Worm (Caenorhabditis elegans): ENCODE results near the gene acd-4.

Gene acd-4

DNA sequence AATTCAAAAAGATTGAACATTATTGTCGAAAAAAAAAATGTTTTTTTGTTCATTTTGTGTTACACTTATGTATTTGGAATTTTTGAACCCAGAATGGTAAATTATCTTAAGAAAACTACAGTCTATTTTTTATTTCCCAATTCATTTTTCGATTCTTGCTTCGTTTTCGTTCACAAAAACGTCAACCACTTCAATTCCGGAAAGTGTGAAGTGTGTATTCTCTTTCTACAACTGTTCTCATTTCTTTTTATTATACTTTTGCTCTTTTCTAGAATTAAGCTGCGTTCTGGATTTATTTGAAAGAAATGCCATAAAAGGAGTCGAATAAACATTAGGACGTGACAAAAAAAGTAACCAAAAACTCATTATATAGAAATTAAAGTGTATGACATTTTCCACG is 15.7 kb upstream of the acd-4 start, which contains the start of gene F41E6.1:
F41E6.1 (plus strand) TSS at position 301 of the 400 bp plus-strand sequence.
- no peak for TF ChIP-seq sem-4 (tag; optimal IDR thresholded peaks at IDR 0.05)
- TF ChIP-seq ztf-1 (GFP tag; conservative IDR thresholded peaks at IDR 0.05): no peak
- TF ChIP-seq ztf-11 (tag; optimal IDR thresholded peaks at IDR 0.05): no peak

ce11 chrV:8623754-8624153 is 14.3 kb upstream of the acd-4 start, which contains the start of gene F41E6.17:
F41E6.17 (plus strand) TSS chrV:8624101.
- TF ChIP-seq ceh-82 (tag; optimal IDR thresholded peaks at IDR 0.05) (no peak), nhr-23 (tag; optimal IDR thresholded peaks at IDR 0.05) (no peak), nhr-129 (tag; optimal IDR thresholded peaks at IDR 0.05) (no peak), unc-55 (GFP tag; optimal IDR thresholded peaks at IDR 0.05) (peak; percentile 10), mab-5 (tag; optimal IDR thresholded peaks at IDR 0.05) (no peak)

- no peak for TF ChIP-seq nhr-21 (tag; optimal IDR thresholded peaks at IDR 0.05)
- no peak for TF ChIP-seq nhr-12 (tag; optimal IDR thresholded peaks at IDR 0.05)
- no peak for TF ChIP-seq ceh-82 (tag; optimal IDR thresholded peaks at IDR 0.05)
- no peak for TF ChIP-seq nhr-129 (tag; optimal IDR thresholded peaks at IDR 0.05)
- no peak for TF ChIP-seq sem-4 (tag; optimal IDR thresholded peaks at IDR 0.05)
- TF ChIP-seq lsy-2 (tag; optimal IDR thresholded peaks at IDR 0.05): no peak
- TF ChIP-seq mab-5 (tag; optimal IDR thresholded peaks at IDR 0.05): no peak
- TF ChIP-seq snpc-4 (tag; optimal IDR thresholded peaks at IDR 0.05): no peak
- no peak for TF ChIP-seq lin-39 (tag; optimal IDR thresholded peaks at IDR 0.05)
- no peak for TF ChIP-seq zag-1 (tag; optimal IDR thresholded peaks at IDR 0.05)
- TF ChIP-seq sma-9 (GFP tag; optimal IDR thresholded peaks at IDR 0.05): no peak
- TF ChIP-seq sma-9 (tag; optimal IDR thresholded peaks at IDR 0.05): no peak
- no peak for TF ChIP-seq gmeb-1 (tag; optimal IDR thresholded peaks at IDR 0.05)
- no peak for TF ChIP-seq peb-1 (tag; optimal IDR thresholded peaks at IDR 0.05)
- TF ChIP-seq ztf-1 (GFP tag; conservative IDR thresholded peaks at IDR 0.05): no peak
These were observed 11.6 kb upstream of the acd-4 start for ce11 chrV:8626406-8626805.

- TF ChIP-seq sma-9 (GFP tag; optimal IDR thresholded peaks at IDR 0.05) (no peak), sma-9 (tag; optimal IDR thresholded peaks at IDR 0.05) (no peak), sem-4 (tag; optimal IDR thresholded peaks at IDR 0.05) (no peak), nhr-237 (tag; optimal IDR thresholded peaks at IDR 0.05) (no peak), nhr-21 (tag; optimal IDR thresholded peaks at IDR 0.05) (no peak), ztf-11 (tag; optimal IDR thresholded peaks at IDR 0.05) (no peak), nhr-11 (tag; optimal IDR thresholded peaks at IDR 0.05) (no peak), ztf-1 (GFP tag; conservative IDR thresholded peaks at IDR 0.05) (no peak), sma-3 (GFP tag; optimal IDR thresholded peaks at IDR 0.05) (no peak), ceh-16 (tag; optimal IDR thresholded peaks at IDR 0.05) (no peak), mab-5 (tag; optimal IDR thresholded peaks at IDR 0.05) (no peak), elt-1 (tag; optimal IDR thresholded peaks at IDR 0.05) (no peak), nhr-25 (tag; optimal IDR thresholded peaks at IDR 0.05) (no peak), alr-1 (tag; optimal IDR thresholded peaks at IDR 0.05) (no peak)
These were observed 10.4 kb upstream of the acd-4 start for ce11 chrV:8627580-8627979.

DNA sequence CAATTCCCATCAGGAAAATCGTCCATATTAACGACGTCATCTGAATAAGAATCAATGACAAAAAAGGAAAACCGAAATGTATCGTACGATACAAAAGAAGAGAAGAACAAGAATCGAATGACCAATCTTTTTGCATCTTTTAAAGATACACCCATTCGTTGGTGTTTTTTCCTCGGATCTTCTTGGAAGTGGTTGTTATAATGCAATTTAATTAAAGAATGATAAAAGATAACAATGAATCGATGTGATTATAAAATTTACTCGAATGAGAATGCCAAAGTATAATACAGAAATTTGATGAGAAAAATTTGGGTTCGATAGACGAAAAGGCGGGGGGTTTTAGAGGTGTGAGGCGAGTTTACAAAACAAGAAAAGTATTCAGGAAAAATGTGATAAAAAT is 9.0 kb upstream of the acd-4 start, which contains the start of gene F41E6.12:
F41E6.12 (minus strand) TSS at position 101 of the 400 bp plus-strand sequence.
- TF ChIP-seq sma-3 (GFP tag; optimal IDR thresholded peaks at IDR 0.05) (no peak), nhr-6 (tag; optimal IDR thresholded peaks at IDR 0.05) (no peak)

ce11 chrV:8631277-8631765 is 6.7 kb upstream of the acd-4 start, which contains the start of gene atg-18:
atg-18 (minus strand) TSS chrV:8631327.
- TF ChIP-seq nhr-129 (tag; optimal IDR thresholded peaks at IDR 0.05) (peak; percentile 84), alr-1 (tag; optimal IDR thresholded peaks at IDR 0.05) (no peak), nhr-77 (tag; optimal IDR thresholded peaks at IDR 0.05) (no peak), sma-3 (GFP tag; optimal IDR thresholded peaks at IDR 0.05) (peak; percentile 71), R02D3.7 (tag; optimal IDR thresholded peaks at IDR 0.05) (no peak), lin-13 (GFP tag; optimal IDR thresholded peaks at IDR 0.05) (peak; percentile 63), mbf-1 (tag; optimal IDR thresholded peaks at IDR 0.05) (no peak), C34F6.9 (tag; optimal IDR thresholded peaks at IDR 0.05) (peak; percentile 73), ZK546.5 (tag; optimal IDR thresholded peaks at IDR 0.05) (no peak), elt-3 (tag; optimal IDR thresholded peaks at IDR 0.05) (no peak), nhr-10 (tag; optimal IDR thresholded peaks at IDR 0.05) (no peak), F13H6.1 (tag; optimal IDR thresholded peaks at IDR 0.05) (peak; percentile 70), nhr-11 (tag; optimal IDR thresholded peaks at IDR 0.05) (no peak), ceh-82 (tag; optimal IDR thresholded peaks at IDR 0.05) (no peak), nhr-25 (tag; optimal IDR thresholded peaks at IDR 0.05) (no peak), unc-62 (GFP tag; optimal IDR thresholded peaks at IDR 0.05) (peak; percentile 9), aly-2 (tag; optimal IDR thresholded peaks at IDR 0.05) (no peak), ama-1 (optimal IDR thresholded peaks at IDR 0.05) (peak; percentile 6), egl-27 (tag; optimal IDR thresholded peaks at IDR 0.05) (peak; percentile 2), lin-39 (tag; optimal IDR thresholded peaks at IDR 0.05) (no peak), snpc-4 (tag; optimal IDR thresholded peaks at IDR 0.05) (peak; percentile 22), ztf-4 (tag; optimal IDR thresholded peaks at IDR 0.05) (no peak), blmp-1 (tag; optimal IDR thresholded peaks at IDR 0.05; ENCODE audit: insufficient read depth) (peak; percentile 64), sem-4 (tag; optimal IDR thresholded peaks at IDR 0.05) (peak; percentile 56), crh-2 (tag; optimal IDR thresholded peaks at IDR 0.05) (peak; percentile 67), ztf-1 (GFP tag; conservative IDR thresholded peaks at IDR 0.05) (no peak), skn-1 (tag; optimal IDR thresholded peaks at IDR 0.05) (no peak), mab-5 (tag; optimal IDR thresholded peaks at IDR 0.05) (peak; percentile 45)
